Worm (Caenorhabditis elegans) whole organism, L1 larva: ENCODE measurements around the gene dpy-27.

Experiments
- ama-1 ChIP-seq: fragments of 150-350 bp; optimal IDR thresholded peaks from 2 replicates; lab custom pipeline; 2014
- ceh-63 ChIP-seq: fragments of 200-800 bp; sonication (Bioruptor generic); optimal IDR thresholded peaks from 2 replicates; lab custom pipeline; 2018; ENCODE audit warnings: mild to moderate bottlenecking, missing genetic modification characterization, missing compliant biosample characterization
- ceh-88 ChIP-seq: fragments of 200-800 bp; sonication (Bioruptor generic); IDR thresholded peaks from 2 replicates; pipeline ENCODE4 v1.3.6; 2022; ENCODE audit warnings: missing genetic modification characterization, missing compliant biosample characterization
- lin-39 ChIP-seq: fragments of 150-350 bp; optimal IDR thresholded peaks from 2 replicates; lab custom pipeline; 2014; ENCODE audit warnings: missing biosample characterization, missing genetic modification reagents, missing genetic modification characterization
- nhr-11 ChIP-seq: fragments of 150-350 bp; optimal IDR thresholded peaks from 2 replicates; lab custom pipeline; 2014; ENCODE audit warnings: missing biosample characterization, missing genetic modification characterization
- nhr-237 ChIP-seq: fragments of 150-350 bp; optimal IDR thresholded peaks from 2 replicates; lab custom pipeline; 2014; ENCODE audit warnings: missing biosample characterization, missing genetic modification characterization
- unc-130 ChIP-seq: fragments of 150-350 bp; optimal IDR thresholded peaks from 2 replicates; lab custom pipeline; 2017; ENCODE audit warnings: missing biosample characterization, missing genetic modification characterization, inconsistent platforms

ce11 chrIII:3797180-3798026, 22.1 kb downstream of the dpy-27 start:
- TF ChIP-seq ama-1 = no peak
- no peak for TF ChIP-seq nhr-237 (tag; lab: Kevin White, UChicago)
- no peak for TF ChIP-seq nhr-11 (tag; lab: Kevin White, UChicago)
- no peak for TF ChIP-seq lin-39 (tag; lab: Kevin White, UChicago)
- peak; percentile 80 for TF ChIP-seq unc-130 (tag; lab: Kevin White, UChicago)
- no peak for TF ChIP-seq ceh-88
- TF ChIP-seq ceh-63 (GFP tag; lab: Kevin White, UChicago) = no peak
